Fruit fly (Drosophila melanogaster) whole organism, embryonic: ENCODE results near the gene TwdlX.

Source experiments
- ATbp ChIP-seq: fragments of 200-800 bp; sonication (Bioruptor generic); optimal IDR thresholded peaks from 2 replicates; lab custom pipeline; 2017; ENCODE audit warnings: missing biosample characterization, mild to moderate bottlenecking, missing genetic modification characterization, missing genetic modification reagents
- Atf3 ChIP-seq: fragments of 200-800 bp; sonication (Bioruptor generic); optimal IDR thresholded peaks from 3 replicates; lab custom pipeline; 2016; ENCODE audit warnings: missing biosample characterization, missing genetic modification characterization
- Blimp-1 ChIP-seq: fragments of 200-800 bp; sonication (Bioruptor generic); optimal IDR thresholded peaks from 3 replicates; lab custom pipeline; 2018; ENCODE audit warnings: missing biosample characterization, missing genetic modification characterization, mild to moderate bottlenecking, moderate library complexity, missing genetic modification reagents
- CG10147 ChIP-seq: fragments of 200-800 bp; sonication (Bioruptor generic); optimal IDR thresholded peaks from 2 replicates; lab custom pipeline; 2019; ENCODE audit warnings: missing biosample characterization, mild to moderate bottlenecking, missing genetic modification characterization, moderate library complexity
- CG10979 ChIP-seq: fragments of 200-800 bp; sonication (Bioruptor generic); optimal IDR thresholded peaks from 2 replicates; lab custom pipeline; 2018; ENCODE audit warnings: missing biosample characterization, mild to moderate bottlenecking, missing genetic modification characterization, moderate library complexity
- CG11456 ChIP-seq: fragments of 200-800 bp; sonication (Bioruptor generic); IDR thresholded peaks from 3 replicates; pipeline ENCODE4 v1.3.6; 2022; ENCODE audit warnings: missing biosample characterization, missing genetic modification characterization
- CG11696 ChIP-seq: fragments of 200-800 bp; sonication (Bioruptor generic); IDR thresholded peaks from 2 replicates; pipeline ENCODE4 v1.3.6; 2022; ENCODE audit warnings: missing biosample characterization, missing genetic modification characterization
- CG12071 ChIP-seq: fragments of 200-800 bp; sonication (Bioruptor generic); optimal IDR thresholded peaks from 3 replicates; lab custom pipeline; 2018; ENCODE audit warnings: missing biosample characterization, mild to moderate bottlenecking, missing genetic modification characterization
- CG12391 ChIP-seq: fragments of 200-800 bp; sonication (Bioruptor generic); optimal IDR thresholded peaks from 3 replicates; lab custom pipeline; 2018; ENCODE audit warnings: missing biosample characterization, mild to moderate bottlenecking, missing genetic modification characterization, moderate library complexity
- CG14441 ChIP-seq: fragments of 200-800 bp; sonication (Bioruptor generic); IDR thresholded peaks from 2 replicates; pipeline ENCODE4 v1.3.6; 2022; ENCODE audit warnings: missing biosample characterization, missing genetic modification characterization
- CG1529 ChIP-seq: fragments of 200-800 bp; sonication (Bioruptor generic); optimal IDR thresholded peaks from 3 replicates; lab custom pipeline; 2018; ENCODE audit warnings: missing biosample characterization, missing genetic modification characterization
- CG17359 ChIP-seq: fragments of 200-800 bp; sonication (Bioruptor generic); optimal IDR thresholded peaks from 3 replicates; lab custom pipeline; 2018; ENCODE audit warnings: missing biosample characterization, mild to moderate bottlenecking, missing genetic modification characterization, moderate library complexity
- CG1792 ChIP-seq: fragments of 200-800 bp; sonication (Bioruptor generic); optimal IDR thresholded peaks from 2 replicates; lab custom pipeline; 2016; ENCODE audit warnings: missing biosample characterization, missing genetic modification characterization
- CG18011 ChIP-seq: fragments of 200-800 bp; sonication (Bioruptor generic); optimal IDR thresholded peaks from 2 replicates; lab custom pipeline; 2017; ENCODE audit warnings: missing biosample characterization, missing genetic modification characterization, mild to moderate bottlenecking, moderate library complexity, missing genotype
- CG4282 ChIP-seq: fragments of 200-800 bp; sonication (Bioruptor generic); optimal IDR thresholded peaks from 2 replicates; lab custom pipeline; 2016; ENCODE audit warnings: missing biosample characterization, missing genetic modification characterization
- CG6272 ChIP-seq: fragments of 200-800 bp; sonication (Bioruptor generic); IDR thresholded peaks from 2 replicates; pipeline ENCODE4 v1.3.6; 2022; ENCODE audit warnings: missing biosample characterization, missing genetic modification characterization
- CG7786 ChIP-seq: fragments of 200-800 bp; sonication (Bioruptor generic); optimal IDR thresholded peaks from 2 replicates; lab custom pipeline; 2016; ENCODE audit warnings: missing biosample characterization, missing genetic modification characterization
- CG8388 ChIP-seq: fragments of 200-800 bp; sonication (Bioruptor generic); optimal IDR thresholded peaks from 2 replicates; lab custom pipeline; 2019; ENCODE audit warnings: missing biosample characterization, mild to moderate bottlenecking, missing genetic modification characterization, moderate library complexity
- CrebB ChIP-seq: fragments of 200-800 bp; sonication (Bioruptor generic); optimal IDR thresholded peaks from 3 replicates; lab custom pipeline; 2018; ENCODE audit warnings: missing biosample characterization, mild to moderate bottlenecking, missing genetic modification characterization
- D ChIP-seq, 2 experiments: fragments of 200-800 bp in 1 of 2; fragments of >200 bp in 1 of 2; sonication (Bioruptor generic) in 1 of 2; optimal IDR thresholded peaks; 2 replicates in 1 of 2; 3 replicates in 1 of 2; lab custom pipeline; 2017; ENCODE audit warnings: mild to moderate bottlenecking in 1 of 2, missing biosample characterization in 1 of 2, missing genetic modification characterization in 1 of 2, missing genetic modification reagents in 1 of 2
- Dp ChIP-seq: fragments of 200-800 bp; sonication (Bioruptor generic); optimal IDR thresholded peaks from 2 replicates; lab custom pipeline; 2018; ENCODE audit warnings: missing biosample characterization, mild to moderate bottlenecking, missing genetic modification characterization, moderate library complexity
- Gsc ChIP-seq: fragments of 200-800 bp; sonication (Bioruptor generic); IDR thresholded peaks from 2 replicates; pipeline ENCODE4 v1.3.6; 2022; ENCODE audit warnings: missing biosample characterization, missing genetic modification characterization
- Hey ChIP-seq: fragments of 200-800 bp; sonication (Bioruptor generic); optimal IDR thresholded peaks from 3 replicates; lab custom pipeline; 2018; ENCODE audit warnings: missing biosample characterization, mild to moderate bottlenecking, missing genetic modification characterization
- HmgD ChIP-seq: fragments of 200-800 bp; sonication (Bioruptor generic); optimal IDR thresholded peaks from 3 replicates; lab custom pipeline; 2016; ENCODE audit warnings: missing biosample characterization, missing genetic modification characterization
- Hmx ChIP-seq: fragments of 200-800 bp; sonication (Bioruptor generic); optimal IDR thresholded peaks from 2 replicates; lab custom pipeline; 2016; ENCODE audit warnings: missing biosample characterization, missing genetic modification characterization
- Hr39 ChIP-seq: fragments of >200 bp; optimal IDR thresholded peaks from 2 replicates; lab custom pipeline; 2017
- Med ChIP-seq: fragments of 200-800 bp; sonication (Bioruptor generic); peaks from one replicate; lab custom pipeline; 2016; ENCODE audit warnings: missing biosample characterization, missing genetic modification characterization, mild to moderate bottlenecking, inconsistent platforms, moderate library complexity
- Ptx1 ChIP-seq: fragments of 200-800 bp; sonication (Bioruptor generic); IDR thresholded peaks from 2 replicates; pipeline ENCODE4 v1.3.6; 2022; ENCODE audit warnings: missing biosample characterization, missing genetic modification characterization
- ap ChIP-seq: fragments of 200-800 bp; sonication (Bioruptor generic); IDR thresholded peaks from 2 replicates; pipeline ENCODE4 v1.3.6; 2022; ENCODE audit warnings: missing biosample characterization, missing genetic modification characterization
- br ChIP-seq: fragments of >200 bp; optimal IDR thresholded peaks from 2 replicates; lab custom pipeline; 2017
- bsh ChIP-seq, 2 experiments: fragments of 200-800 bp; sonication (Bioruptor generic); optimal IDR thresholded peaks; 2 replicates each; lab custom pipeline; 2017 to 2018; ENCODE audit warnings: mild to moderate bottlenecking in 2 of 2, missing biosample characterization in 2 of 2, missing genetic modification characterization in 2 of 2, moderate library complexity in 1 of 2
- chm ChIP-seq: fragments of 200-800 bp; sonication (Bioruptor generic); IDR thresholded peaks from 2 replicates; pipeline ENCODE4 v1.3.6; 2022; ENCODE audit warnings: missing biosample characterization, missing genetic modification characterization
- en ChIP-seq: fragments of 200-800 bp; sonication (Bioruptor generic); optimal IDR thresholded peaks from 2 replicates; lab custom pipeline; 2016; ENCODE audit warnings: missing biosample characterization, missing genetic modification characterization
- exex ChIP-seq: fragments of 200-800 bp; sonication (Bioruptor generic); optimal IDR thresholded peaks from 4 replicates; lab custom pipeline; 2018; ENCODE audit warnings: missing biosample characterization, mild to moderate bottlenecking, missing genetic modification characterization, moderate library complexity
- fd3F ChIP-seq: fragments of 200-800 bp; sonication (Bioruptor generic); optimal IDR thresholded peaks from 2 replicates; lab custom pipeline; 2018; ENCODE audit warnings: missing biosample characterization, mild to moderate bottlenecking, missing genetic modification characterization, moderate library complexity
- ftz-f1 ChIP-seq: fragments of 200-800 bp; sonication (Bioruptor generic); optimal IDR thresholded peaks from 2 replicates; lab custom pipeline; 2016; ENCODE audit warnings: missing biosample characterization, missing genetic modification characterization
- gfzf ChIP-seq: fragments of 200-800 bp; sonication (Bioruptor generic); optimal IDR thresholded peaks from 2 replicates; lab custom pipeline; 2016; ENCODE audit warnings: missing biosample characterization, mild to moderate bottlenecking, missing genetic modification characterization, moderate library complexity
- grn ChIP-seq: fragments of 200-800 bp; sonication (Bioruptor generic); optimal IDR thresholded peaks from 3 replicates; lab custom pipeline; 2017; ENCODE audit warnings: missing biosample characterization, missing genetic modification characterization
- gt ChIP-seq: fragments of 200-800 bp; sonication (Bioruptor generic); IDR thresholded peaks from 2 replicates; pipeline ENCODE4 v1.3.6; 2022; ENCODE audit warnings: missing biosample characterization, missing genetic modification characterization
- hbn ChIP-seq: fragments of 200-800 bp; sonication (Bioruptor generic); IDR thresholded peaks from 2 replicates; pipeline ENCODE4 v1.3.6; 2022; ENCODE audit warnings: missing biosample characterization, missing genetic modification characterization; ENCODE audit not compliant: partially characterized antibody
- kni ChIP-seq: fragments of 200-800 bp; sonication (Bioruptor generic); optimal IDR thresholded peaks from 3 replicates; lab custom pipeline; 2017; ENCODE audit warnings: mild to moderate bottlenecking, missing biosample characterization, missing genetic modification reagents, missing genetic modification characterization
- lov ChIP-seq, 2 experiments: fragments of 200-800 bp in 1 of 2; fragments of >200 bp in 1 of 2; sonication (Bioruptor generic) in 1 of 2; IDR thresholded peaks in 1 of 2; optimal IDR thresholded peaks in 1 of 2; 2 replicates in 1 of 2; 3 replicates in 1 of 2; pipeline versions ENCODE4 v1.3.6 to Lab custom; 2017 to 2022; ENCODE audit warnings: missing biosample characterization in 1 of 2, missing genetic modification characterization in 1 of 2
- maf-S ChIP-seq: fragments of 200-800 bp; sonication (Bioruptor generic); optimal IDR thresholded peaks from 2 replicates; lab custom pipeline; 2016; ENCODE audit warnings: missing biosample characterization, missing genetic modification characterization
- otp ChIP-seq: fragments of 200-800 bp; sonication (Bioruptor generic); IDR thresholded peaks from 3 replicates; pipeline ENCODE4, ENCODE4 v1.3.6; 2022; ENCODE audit warnings: missing biosample characterization, missing genetic modification characterization
- phol ChIP-seq: fragments of 200-800 bp; sonication (Bioruptor generic); optimal IDR thresholded peaks from 3 replicates; lab custom pipeline; 2018; ENCODE audit warnings: missing biosample characterization, mild to moderate bottlenecking, missing genetic modification characterization, moderate library complexity
- pnt ChIP-seq: fragments of 200-800 bp; sonication (Bioruptor generic); optimal IDR thresholded peaks from 3 replicates; lab custom pipeline; 2016; ENCODE audit warnings: missing biosample characterization, missing genetic modification characterization
- row ChIP-seq: fragments of 200-800 bp; sonication (Bioruptor generic); IDR thresholded peaks from 3 replicates; pipeline ENCODE4 v1.3.6; 2022; ENCODE audit warnings: missing biosample characterization, missing genetic modification characterization
- sima ChIP-seq: fragments of 200-800 bp; sonication (Bioruptor generic); optimal IDR thresholded peaks from 2 replicates; lab custom pipeline; 2016; ENCODE audit warnings: missing biosample characterization, missing genetic modification characterization
- slbo ChIP-seq: fragments of 200-800 bp; sonication (Bioruptor generic); IDR thresholded peaks from 2 replicates; pipeline ENCODE4 v1.3.6; 2022; ENCODE audit warnings: missing biosample characterization, missing genetic modification characterization
- unpg ChIP-seq: fragments of 200-800 bp; sonication (Bioruptor generic); optimal IDR thresholded peaks from 3 replicates; lab custom pipeline; 2018; ENCODE audit warnings: missing biosample characterization, mild to moderate bottlenecking, missing genetic modification characterization, moderate library complexity
- yki ChIP-seq: fragments of >200 bp; optimal IDR thresholded peaks from 3 replicates; lab custom pipeline; 2018

The TwdlX gene

DNA sequence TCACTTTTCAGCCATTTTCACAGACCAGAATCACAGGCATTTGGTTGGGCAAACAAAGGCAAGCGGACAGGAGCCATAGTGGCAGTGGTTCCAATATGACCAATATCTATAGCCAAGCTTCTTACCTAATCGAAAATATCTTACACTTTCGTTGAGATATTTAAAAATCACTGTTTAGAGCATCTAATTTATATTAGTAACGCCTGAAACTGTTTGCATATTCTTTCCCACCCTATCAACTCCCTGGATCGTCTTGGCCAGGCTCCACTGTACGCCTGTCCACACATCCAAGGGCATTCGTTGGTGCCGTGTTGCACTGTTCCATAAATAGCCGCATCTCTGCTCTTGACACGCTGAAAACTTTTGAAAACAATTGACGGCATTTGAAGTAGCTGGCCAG lies 40.4 kb upstream of the TwdlX start (continued):
- no peak for TF ChIP-seq CrebB (tag; lab: Kevin White, UChicago)
- no peak for TF ChIP-seq CG7786 (GFP tag; lab: Kevin White, UChicago)
- no peak for TF ChIP-seq Atf3
- no peak for TF ChIP-seq hbn
- TF ChIP-seq chm (GFP tag; lab: Robert Waterston, UW), result no peak
- no peak for TF ChIP-seq lov (optimal IDR thresholded peaks at IDR 0.05; lab: Kevin White, UChicago)
- TF ChIP-seq lov (GFP tag; IDR thresholded peaks at IDR 0.05; lab: Robert Waterston, UW), result no peak
- 0 out of 2 replicates have a peak, but pooled peaks have one; percentile 19 for TF ChIP-seq Gsc (GFP tag; lab: Robert Waterston, UW)
- no peak for TF ChIP-seq Hr39
- TF ChIP-seq grn, result no peak
- no peak for TF ChIP-seq CG18011 (GFP tag; lab: Kevin White, UChicago)
- peak; percentile 42 for TF ChIP-seq CG17359
- TF ChIP-seq Dp (GFP tag; lab: Kevin White, UChicago), result no peak
- no peak for TF ChIP-seq CG11456
- TF ChIP-seq CG10979 (tag; lab: Kevin White, UChicago), result peak; percentile 8
- TF ChIP-seq otp (GFP tag; lab: Robert Waterston, UW), result 0 out of 3 replicates have a peak, but pooled peaks have one; percentile 40
- TF ChIP-seq unpg (GFP tag; lab: Kevin White, UChicago), result peak; percentile 47
- no peak for TF ChIP-seq CG12071
- no peak for TF ChIP-seq D (optimal IDR thresholded peaks at IDR 0.05; lab: Kevin White, UChicago)
- TF ChIP-seq D (GFP tag; optimal IDR thresholded peaks at IDR 0.05; lab: Kevin White, UChicago), result peak; percentile 24
- no peak for TF ChIP-seq CG6272 (GFP tag; lab: Robert Waterston, UW)
- peak; percentile 18 to 59 for TF ChIP-seq bsh (GFP tag; optimal IDR thresholded peaks at IDR 0.05; lab: Kevin White, UChicago)
- peak; percentile 28 for TF ChIP-seq Blimp-1 (GFP tag; lab: Kevin White, UChicago)
- peak; percentile 7 for TF ChIP-seq pnt (GFP tag; lab: Kevin White, UChicago)
- TF ChIP-seq gfzf, result no peak
- TF ChIP-seq br (lab: Kevin White, UChicago), result no peak
- TF ChIP-seq Hey (tag; lab: Kevin White, UChicago), result no peak
- no peak for TF ChIP-seq fd3F (GFP tag; lab: Kevin White, UChicago)
- peak; percentile 8 for TF ChIP-seq CG8388 (GFP tag; lab: Kevin White, UChicago)
- TF ChIP-seq Hmx (GFP tag; lab: Kevin White, UChicago), result no peak
- TF ChIP-seq CG4282 (GFP tag; lab: Kevin White, UChicago), result no peak
- peak; percentile 42 for TF ChIP-seq Ptx1 (GFP tag; lab: Robert Waterston, UW)
- TF ChIP-seq CG14441 (GFP tag; lab: Robert Waterston, UW), result peak; percentile 54
- peak; percentile 35 for TF ChIP-seq phol (tag; lab: Kevin White, UChicago)
- no peak for TF ChIP-seq en (GFP tag; lab: Kevin White, UChicago)
- TF ChIP-seq row, result peak; percentile 55
- no peak for TF ChIP-seq maf-S (GFP tag; lab: Kevin White, UChicago)
- no peak for TF ChIP-seq CG10147 (GFP tag; lab: Kevin White, UChicago)
- no peak for TF ChIP-seq CG1529 (GFP tag; lab: Kevin White, UChicago)
- no peak for TF ChIP-seq ATbp (GFP tag; lab: Kevin White, UChicago)
- no peak for TF ChIP-seq CG11696 (GFP tag; lab: Robert Waterston, UW)
- no peak for TF ChIP-seq yki (lab: Kevin White, UChicago)
- no peak for TF ChIP-seq CG12391 (tag; lab: Kevin White, UChicago)
- TF ChIP-seq slbo (GFP tag; lab: Robert Waterston, UW), result no peak
- peak; percentile 80 for TF ChIP-seq Med (GFP tag; lab: Kevin White, UChicago)
- TF ChIP-seq exex (tag; lab: Kevin White, UChicago), result no peak
- TF ChIP-seq CG1792, result no peak
- TF ChIP-seq gt, result no peak
- TF ChIP-seq kni (GFP tag; lab: Kevin White, UChicago), result no peak
- TF ChIP-seq ftz-f1, result no peak
- no peak for TF ChIP-seq HmgD
- 0 out of 2 replicates have a peak, but pooled peaks have one; percentile 3 for TF ChIP-seq ap
- no peak for TF ChIP-seq sima (GFP tag; lab: Kevin White, UChicago)
